Fruit fly (Drosophila melanogaster) whole organism, embryonic: Measurements from ENCODE around the gene Bace.

Experiments
- CG10321 ChIP-seq: fragments of 200-800 bp; sonication (Bioruptor generic); IDR thresholded peaks from 2 replicates; pipeline ENCODE4 v1.3.6; 2022; ENCODE audit warnings: missing biosample characterization, missing genetic modification characterization
- CG10431 ChIP-seq: fragments of 200-800 bp; sonication (Bioruptor generic); optimal IDR thresholded peaks from 3 replicates; lab custom pipeline; 2018; ENCODE audit warnings: missing biosample characterization, mild to moderate bottlenecking, missing genetic modification characterization
- CG10543 ChIP-seq: fragments of 200-800 bp; sonication (Bioruptor generic); optimal IDR thresholded peaks from 3 replicates; lab custom pipeline; 2017; ENCODE audit warnings: missing biosample characterization, mild to moderate bottlenecking, missing genetic modification characterization, moderate library complexity
- CG12104 ChIP-seq: fragments of 200-800 bp; sonication (Bioruptor generic); optimal IDR thresholded peaks from 3 replicates; lab custom pipeline; 2016; ENCODE audit warnings: missing biosample characterization, missing genetic modification characterization
- CG13123 ChIP-seq: fragments of 200-800 bp; sonication (Bioruptor generic); optimal IDR thresholded peaks from 2 replicates; lab custom pipeline; 2016; ENCODE audit warnings: missing biosample characterization, missing genetic modification characterization
- CG14710 ChIP-seq: fragments of 200-800 bp; sonication (Bioruptor generic); optimal IDR thresholded peaks from 3 replicates; lab custom pipeline; 2019; ENCODE audit warnings: missing biosample characterization, mild to moderate bottlenecking, missing genetic modification characterization, moderate library complexity
- CG15696 ChIP-seq: fragments of 200-800 bp; sonication (Bioruptor generic); optimal IDR thresholded peaks from 2 replicates; lab custom pipeline; 2019; ENCODE audit warnings: missing biosample characterization, mild to moderate bottlenecking, missing genetic modification characterization, moderate library complexity
- CG17186 ChIP-seq: fragments of 200-800 bp; sonication (Bioruptor generic); optimal IDR thresholded peaks from 3 replicates; lab custom pipeline; 2017; ENCODE audit warnings: missing biosample characterization, missing genetic modification reagents, missing genetic modification characterization
- CG17361 ChIP-seq: fragments of 200-800 bp; sonication (Bioruptor generic); IDR thresholded peaks from 3 replicates; pipeline ENCODE4 v1.3.6; 2022; ENCODE audit warnings: missing biosample characterization, missing genetic modification characterization
- CG2120 ChIP-seq: fragments of 200-800 bp; sonication (Bioruptor generic); optimal IDR thresholded peaks from 3 replicates; lab custom pipeline; 2016; ENCODE audit warnings: missing biosample characterization, missing genetic modification characterization
- CG31441 ChIP-seq: fragments of 200-800 bp; sonication (Bioruptor generic); IDR thresholded peaks from 2 replicates; pipeline ENCODE4 v1.3.6; 2022; ENCODE audit warnings: missing biosample characterization, missing genetic modification characterization
- CG34422 ChIP-seq: fragments of 200-800 bp; sonication (Bioruptor generic); IDR thresholded peaks from 3 replicates; pipeline ENCODE4 v1.3.6; 2022; ENCODE audit warnings: missing biosample characterization, missing genetic modification characterization
- CG4404 ChIP-seq: fragments of 200-800 bp; sonication (Bioruptor generic); IDR thresholded peaks from 2 replicates; pipeline ENCODE4 v1.3.6; 2022; ENCODE audit warnings: missing biosample characterization, missing genetic modification characterization
- CG4617 ChIP-seq: fragments of 200-800 bp; sonication (Bioruptor generic); optimal IDR thresholded peaks from 3 replicates; lab custom pipeline; 2016; ENCODE audit warnings: missing biosample characterization, missing genetic modification characterization, borderline replicate concordance
- CG4707 ChIP-seq: fragments of 200-800 bp; sonication (Bioruptor generic); optimal IDR thresholded peaks from 2 replicates; lab custom pipeline; 2018; ENCODE audit warnings: missing biosample characterization, mild to moderate bottlenecking, missing genetic modification characterization, moderate library complexity
- CG6765 ChIP-seq: fragments of 200-800 bp; sonication (Bioruptor generic); optimal IDR thresholded peaks from 3 replicates; lab custom pipeline; 2017; ENCODE audit warnings: missing biosample characterization, mild to moderate bottlenecking, missing genetic modification characterization
- CG8944 ChIP-seq: fragments of 200-800 bp; sonication (Bioruptor generic); optimal IDR thresholded peaks from 3 replicates; lab custom pipeline; 2016; ENCODE audit warnings: missing biosample characterization, missing genetic modification characterization
- CG9215 ChIP-seq: fragments of 200-800 bp; sonication (Bioruptor generic); IDR thresholded peaks from 2 replicates; pipeline ENCODE4 v1.3.6; 2022; ENCODE audit warnings: missing biosample characterization, missing genetic modification characterization
- CG9817 ChIP-seq: fragments of 200-800 bp; sonication (Bioruptor generic); optimal IDR thresholded peaks from 2 replicates; lab custom pipeline; 2018; ENCODE audit warnings: missing biosample characterization, mild to moderate bottlenecking, missing genetic modification characterization, moderate library complexity
- CG9876 ChIP-seq: fragments of 200-800 bp; sonication (Bioruptor generic); optimal IDR thresholded peaks from 2 replicates; lab custom pipeline; 2016; ENCODE audit warnings: missing biosample characterization, missing genetic modification characterization
- D ChIP-seq, 2 experiments: fragments of 200-800 bp in 1 of 2; fragments of >200 bp in 1 of 2; sonication (Bioruptor generic) in 1 of 2; optimal IDR thresholded peaks; 2 replicates in 1 of 2; 3 replicates in 1 of 2; lab custom pipeline; 2017; ENCODE audit warnings: mild to moderate bottlenecking in 1 of 2, missing biosample characterization in 1 of 2, missing genetic modification characterization in 1 of 2, missing genetic modification reagents in 1 of 2
- Dbx ChIP-seq: fragments of 200-800 bp; sonication (Bioruptor generic); IDR thresholded peaks from 3 replicates; pipeline ENCODE4 v1.3.6; 2022; ENCODE audit warnings: missing biosample characterization, missing genetic modification characterization
- ERR ChIP-seq: fragments of 200-800 bp; sonication (Bioruptor generic); optimal IDR thresholded peaks from 2 replicates; lab custom pipeline; 2016; ENCODE audit warnings: missing biosample characterization, missing genetic modification characterization
- HHEX ChIP-seq: fragments of 200-800 bp; sonication (Bioruptor generic); optimal IDR thresholded peaks from 3 replicates; lab custom pipeline; 2017; ENCODE audit warnings: missing biosample characterization, mild to moderate bottlenecking, missing genetic modification characterization, missing genetic modification reagents
- HmgD ChIP-seq: fragments of 200-800 bp; sonication (Bioruptor generic); optimal IDR thresholded peaks from 3 replicates; lab custom pipeline; 2016; ENCODE audit warnings: missing biosample characterization, missing genetic modification characterization
- Mad ChIP-seq: fragments of 200-800 bp; sonication (Bioruptor generic); optimal IDR thresholded peaks from 2 replicates; lab custom pipeline; 2016; ENCODE audit warnings: missing biosample characterization, missing genetic modification characterization
- PHDP ChIP-seq: fragments of 200-800 bp; sonication (Bioruptor generic); optimal IDR thresholded peaks from 3 replicates; lab custom pipeline; 2018; ENCODE audit warnings: missing biosample characterization, mild to moderate bottlenecking, missing genetic modification characterization, moderate library complexity
- Ptx1 ChIP-seq: fragments of 200-800 bp; sonication (Bioruptor generic); IDR thresholded peaks from 2 replicates; pipeline ENCODE4 v1.3.6; 2022; ENCODE audit warnings: missing biosample characterization, missing genetic modification characterization
- Rx ChIP-seq: fragments of 200-800 bp; sonication (Bioruptor generic); IDR thresholded peaks from 2 replicates; pipeline ENCODE4 v1.3.6; 2022; ENCODE audit warnings: missing biosample characterization, missing genetic modification characterization
- caup ChIP-seq: fragments of 200-800 bp; sonication (Bioruptor generic); optimal IDR thresholded peaks from 3 replicates; lab custom pipeline; 2017; ENCODE audit warnings: missing biosample characterization, mild to moderate bottlenecking, missing genetic modification characterization, moderate library complexity; ENCODE audit not compliant: severe bottlenecking
- danr ChIP-seq: fragments of 200-800 bp; sonication (Bioruptor generic); IDR thresholded peaks from 2 replicates; pipeline ENCODE4 v1.3.6; 2022; ENCODE audit warnings: missing biosample characterization, missing genetic modification characterization
- ham ChIP-seq: fragments of 200-800 bp; sonication (Bioruptor generic); IDR thresholded peaks from 2 replicates; pipeline ENCODE4 v1.3.6; 2022; ENCODE audit warnings: missing biosample characterization, missing genetic modification characterization
- knrl ChIP-seq: fragments of 200-800 bp; sonication (Bioruptor generic); IDR thresholded peaks from 3 replicates; pipeline ENCODE4 v1.3.6; 2022; ENCODE audit warnings: missing biosample characterization, missing genetic modification characterization; ENCODE audit not compliant: partially characterized antibody
- nmo ChIP-seq: fragments of 200-800 bp; sonication (Bioruptor generic); optimal IDR thresholded peaks from 2 replicates; lab custom pipeline; 2018; ENCODE audit warnings: missing biosample characterization, mild to moderate bottlenecking, missing genetic modification characterization, moderate library complexity
- otp ChIP-seq: fragments of 200-800 bp; sonication (Bioruptor generic); IDR thresholded peaks from 3 replicates; pipeline ENCODE4, ENCODE4 v1.3.6; 2022; ENCODE audit warnings: missing biosample characterization, missing genetic modification characterization
- pan ChIP-seq, 4 experiments: fragments of >200 bp in 3 of 4; fragments of 200-800 bp in 1 of 4; sonication (Bioruptor generic) in 1 of 4; optimal IDR thresholded peaks in 3 of 4; IDR thresholded peaks in 1 of 4; 2 replicates each; pipeline versions ENCODE4 v1.3.6 to Lab custom; 2017 to 2022; ENCODE audit warnings: missing biosample characterization in 2 of 4, missing genetic modification characterization in 2 of 4, mixed read lengths in 1 of 4
- ro ChIP-seq: fragments of 200-800 bp; sonication (Bioruptor generic); IDR thresholded peaks from 2 replicates; pipeline ENCODE4 v1.3.6; 2022; ENCODE audit warnings: missing biosample characterization, missing genetic modification characterization
- slou ChIP-seq: fragments of 200-800 bp; sonication (Bioruptor generic); optimal IDR thresholded peaks from 3 replicates; lab custom pipeline; 2016; ENCODE audit warnings: missing biosample characterization, missing genetic modification characterization
- sqz ChIP-seq: fragments of 200-800 bp; sonication (Bioruptor generic); optimal IDR thresholded peaks from 3 replicates; lab custom pipeline; 2018; ENCODE audit warnings: missing biosample characterization, mild to moderate bottlenecking, missing genetic modification characterization
- ssp ChIP-seq: fragments of 200-800 bp; sonication (Bioruptor generic); IDR thresholded peaks from 2 replicates; pipeline ENCODE4 v1.3.6; 2022; ENCODE audit warnings: missing biosample characterization, missing genetic modification characterization
- tap ChIP-seq: fragments of 200-800 bp; optimal IDR thresholded peaks from 3 replicates; lab custom pipeline; 2019; ENCODE audit warnings: missing biosample characterization, mild to moderate bottlenecking, missing genetic modification characterization, moderate library complexity
- trem ChIP-seq: fragments of 200-800 bp; optimal IDR thresholded peaks from 3 replicates; lab custom pipeline; 2019; ENCODE audit warnings: missing biosample characterization, mild to moderate bottlenecking, missing genetic modification characterization, moderate library complexity
- wek ChIP-seq: fragments of 200-800 bp; sonication (Bioruptor generic); optimal IDR thresholded peaks from 3 replicates; lab custom pipeline; 2018; ENCODE audit warnings: missing biosample characterization, mild to moderate bottlenecking, missing genetic modification characterization, moderate library complexity

The Bace gene

DNA sequence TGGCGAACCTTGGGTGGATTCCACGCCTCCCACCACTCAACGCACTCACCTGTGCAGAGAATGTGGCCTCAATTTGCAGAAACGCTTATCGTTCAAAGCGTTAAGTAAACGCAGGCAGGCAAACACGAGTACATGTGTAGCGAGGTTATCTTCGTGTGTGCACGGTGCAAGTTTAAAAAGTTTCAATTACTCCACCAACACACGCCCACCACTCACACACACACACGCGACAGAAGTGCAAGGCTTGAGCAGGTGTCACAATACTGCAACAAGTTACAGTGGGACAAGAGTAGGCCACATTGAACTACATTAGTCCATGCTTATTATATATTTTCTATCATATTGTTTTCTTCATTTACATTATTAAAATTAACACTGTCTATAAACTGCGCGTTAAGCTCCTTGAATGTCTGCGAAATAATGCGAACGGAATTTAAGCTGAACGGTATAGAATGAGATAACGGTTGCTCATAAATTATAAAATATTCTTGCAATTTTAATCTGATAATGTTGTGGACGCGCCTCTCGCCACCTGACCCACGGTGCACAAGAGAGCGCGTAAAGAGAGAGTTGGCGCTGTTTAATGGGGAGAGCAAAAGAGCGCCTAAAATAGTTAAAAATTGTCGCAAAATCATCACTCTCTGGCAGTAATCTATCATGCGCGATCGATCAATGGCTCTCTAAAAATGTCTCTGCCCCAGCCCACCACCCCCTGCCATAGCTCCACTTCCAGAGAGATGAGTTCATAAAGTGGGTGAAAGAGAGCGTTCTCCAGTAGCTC is 38.6 kb upstream of the Bace start (continued):
- TF ChIP-seq CG34422 (GFP tag; lab: Robert Waterston, UW) (peak; percentile 94), tap (tag; lab: Kevin White, UChicago) (peak; percentile 97), Ptx1 (peak; percentile 96), CG9215 (no peak), sqz (GFP tag; lab: Kevin White, UChicago) (peak; percentile 90), nmo (GFP tag; lab: Kevin White, UChicago) (peak; percentile 98), CG12104 (GFP tag; lab: Kevin White, UChicago) (peak; percentile 91), CG13123 (GFP tag; lab: Kevin White, UChicago) (peak; percentile 87), wek (peak; percentile 85), caup (GFP tag; lab: Kevin White, UChicago) (peak; percentile 67), CG10321 (GFP tag; lab: Robert Waterston, UW) (peak; percentile 73), pan (optimal IDR thresholded peaks at IDR 0.05; lab: Kevin White, UChicago) (no peak), pan (GFP tag; optimal IDR thresholded peaks at IDR 0.05 in 1 of 2, IDR thresholded peaks at IDR 0.05 in 1 of 2) (peak in 1 of 2 experiments; percentile 96), CG17361 (peak; percentile 79), CG15696 (tag; lab: Kevin White, UChicago) (peak; percentile 79), Rx (peak; percentile 95), CG10431 (GFP tag; lab: Kevin White, UChicago) (peak; percentile 92), CG31441 (GFP tag; lab: Robert Waterston, UW) (peak; percentile 82), knrl (peak; percentile 65; the same call in 1 of the 3 replicates), CG17186 (peak; percentile 94), CG4707 (GFP tag; lab: Kevin White, UChicago) (peak; percentile 97), CG9817 (peak; percentile 93), CG4404 (GFP tag; lab: Robert Waterston, UW) (peak; percentile 79), PHDP (tag; lab: Kevin White, UChicago) (peak; percentile 96), CG10543 (GFP tag; lab: Kevin White, UChicago) (peak; percentile 74), HHEX (GFP tag; lab: Kevin White, UChicago) (peak; percentile 93), Mad (peak; percentile 93), CG9876 (peak; percentile 39), CG8944 (peak; percentile 69), D (optimal IDR thresholded peaks at IDR 0.05; lab: Kevin White, UChicago) (no peak), D (GFP tag; optimal IDR thresholded peaks at IDR 0.05; lab: Kevin White, UChicago) (peak; percentile 96), CG14710 (tag; lab: Kevin White, UChicago) (peak; percentile 89), ssp (GFP tag; lab: Robert Waterston, UW) (peak; percentile 87), Dbx (GFP tag; lab: Robert Waterston, UW) (peak; percentile 45), CG4617 (GFP tag; lab: Kevin White, UChicago) (peak; percentile 88), slou (GFP tag; lab: Kevin White, UChicago) (peak; percentile 69), HmgD (no peak), danr (GFP tag; lab: Robert Waterston, UW) (peak; percentile 94), ERR (peak; percentile 58), ham (GFP tag; lab: Robert Waterston, UW) (no peak), trem (tag; lab: Kevin White, UChicago) (peak; percentile 90), CG6765 (GFP tag; lab: Kevin White, UChicago) (peak; percentile 64), otp (peak; percentile 92), ro (GFP tag; lab: Robert Waterston, UW) (peak; percentile 90), CG2120 (GFP tag; lab: Kevin White, UChicago) (peak; percentile 77)
- TF ChIP-seq, all 482 proteins: peak for 427
